Worm (Caenorhabditis elegans): Measurements from ENCODE around the gene T24H7.9.

ce11 chrII:6202910-6203309, 32.4 kb downstream of the T24H7.9 start, which contains the start of gene C30B5.17:
- TF ChIP-seq mdl-1 (tag; optimal IDR thresholded peaks at IDR 0.05) (no peak), nhr-28 (tag; optimal IDR thresholded peaks at IDR 0.05) (no peak), nhr-11 (tag; optimal IDR thresholded peaks at IDR 0.05) (no peak), T26A8.4 (GFP tag; IDR thresholded peaks at IDR 0.05) (no peak), snpc-4 (tag; optimal IDR thresholded peaks at IDR 0.05) (no peak), unc-39 (tag; optimal IDR thresholded peaks at IDR 0.05) (no peak), egl-27 (tag; optimal IDR thresholded peaks at IDR 0.05) (no peak), lir-3 (tag; optimal IDR thresholded peaks at IDR 0.05) (no peak), fos-1 (tag; optimal IDR thresholded peaks at IDR 0.05) (no peak)

Measured in whole organism, L4 larva.